Worm (Caenorhabditis elegans) whole organism, L3 larva: ENCODE results near the gene folr-1.

Experiments used
- R02D3.7 ChIP-seq: fragments of 150-350 bp; optimal IDR thresholded peaks from 2 replicates; lab custom pipeline; 2014; ENCODE audit warnings: missing biosample characterization, missing genetic modification characterization
- ZK546.5 ChIP-seq: sonication (generic microtip); optimal IDR thresholded peaks from 2 replicates; lab custom pipeline; 2017; ENCODE audit warnings: missing biosample characterization, missing genetic modification characterization
- aly-2 ChIP-seq: fragments of 150-350 bp; optimal IDR thresholded peaks from 2 replicates; lab custom pipeline; 2014; ENCODE audit warnings: missing biosample characterization, missing genetic modification characterization
- ama-1 ChIP-seq: fragments of 150-350 bp; optimal IDR thresholded peaks from 2 replicates; lab custom pipeline; 2018
- ceh-16 ChIP-seq: sonication (generic microtip); optimal IDR thresholded peaks from 2 replicates; lab custom pipeline; 2017; ENCODE audit warnings: missing biosample characterization, missing genetic modification characterization
- ceh-82 ChIP-seq: fragments of 150-350 bp; optimal IDR thresholded peaks from 2 replicates; lab custom pipeline; 2014; ENCODE audit warnings: missing biosample characterization, missing genetic modification characterization
- ceh-9 ChIP-seq: sonication (generic microtip); optimal IDR thresholded peaks from 2 replicates; lab custom pipeline; 2018; ENCODE audit warnings: missing biosample characterization, missing genetic modification characterization
- egl-27 ChIP-seq: sonication (generic microtip); optimal IDR thresholded peaks from 4 replicates; lab custom pipeline; 2017; ENCODE audit warnings: missing biosample characterization, missing genetic modification reagents, missing genetic modification characterization
- egl-5 ChIP-seq: fragments of 150-350 bp; optimal IDR thresholded peaks from 2 replicates; lab custom pipeline; 2017; ENCODE audit warnings: missing biosample characterization, missing genetic modification reagents, missing genetic modification characterization, inconsistent platforms
- elt-1 ChIP-seq: fragments of 150-350 bp; optimal IDR thresholded peaks from 2 replicates; lab custom pipeline; 2014; ENCODE audit warnings: missing biosample characterization, missing genetic modification characterization
- eor-1 ChIP-seq, 2 experiments: fragments of 150-350 bp; optimal IDR thresholded peaks; 2 replicates each; lab custom pipeline; 2014 to 2018; ENCODE audit warnings: missing biosample characterization in 2 of 2, missing genetic modification characterization in 2 of 2
- fos-1 ChIP-seq: fragments of 150-350 bp; optimal IDR thresholded peaks from 2 replicates; lab custom pipeline; 2014; ENCODE audit warnings: missing biosample characterization, missing genetic modification characterization
- jun-1 ChIP-seq: fragments of 150-350 bp; optimal IDR thresholded peaks from 2 replicates; lab custom pipeline; 2014; ENCODE audit warnings: missing biosample characterization, missing genetic modification reagents, missing genetic modification characterization
- lin-15B ChIP-seq: fragments of 150-350 bp; optimal IDR thresholded peaks from 2 replicates; lab custom pipeline; 2014; ENCODE audit warnings: missing biosample characterization, missing genetic modification characterization
- lin-39 ChIP-seq: fragments of 150-350 bp; optimal IDR thresholded peaks from 2 replicates; lab custom pipeline; 2018; ENCODE audit warnings: missing biosample characterization, missing genetic modification reagents, missing genetic modification characterization
- lsy-12 ChIP-seq: sonication (generic microtip); optimal IDR thresholded peaks from 2 replicates; lab custom pipeline; 2016; ENCODE audit warnings: mild to moderate bottlenecking, missing genetic modification characterization, missing compliant biosample characterization
- mml-1 ChIP-seq: fragments of 150-350 bp; sonication (generic microtip); optimal IDR thresholded peaks from 3 replicates; lab custom pipeline; 2014; ENCODE audit warnings: missing biosample characterization, missing genetic modification characterization
- nfya-1 ChIP-seq: sonication (generic microtip); optimal IDR thresholded peaks from 2 replicates; lab custom pipeline; 2017; ENCODE audit warnings: missing genetic modification characterization, mild to moderate bottlenecking, missing compliant biosample characterization, antibody characterized with exemption, moderate library complexity; ENCODE audit not compliant: insufficient read depth
- nhr-11 ChIP-seq: fragments of 150-350 bp; optimal IDR thresholded peaks from 2 replicates; lab custom pipeline; 2014; ENCODE audit warnings: missing biosample characterization, missing genetic modification characterization
- nhr-23 ChIP-seq: fragments of 150-350 bp; optimal IDR thresholded peaks from 2 replicates; lab custom pipeline; 2014; ENCODE audit warnings: missing biosample characterization, missing genetic modification reagents, missing genetic modification characterization
- nhr-28 ChIP-seq: fragments of 150-350 bp; optimal IDR thresholded peaks from 2 replicates; lab custom pipeline; 2014; ENCODE audit warnings: missing biosample characterization, missing genetic modification characterization
- nhr-43 ChIP-seq: sonication (generic microtip); optimal IDR thresholded peaks from 2 replicates; lab custom pipeline; 2016; ENCODE audit warnings: mild to moderate bottlenecking, missing genetic modification characterization, missing compliant biosample characterization; ENCODE audit not compliant: poor library complexity, severe bottlenecking
- nhr-67 ChIP-seq: fragments of 150-350 bp; optimal IDR thresholded peaks from 2 replicates; lab custom pipeline; 2014; ENCODE audit warnings: missing biosample characterization, missing genetic modification characterization
- nhr-76 ChIP-seq: fragments of 150-350 bp; sonication (generic microtip); optimal IDR thresholded peaks from 5 replicates; lab custom pipeline; 2014; ENCODE audit warnings: missing biosample characterization, missing genetic modification characterization
- pha-4 ChIP-seq: fragments of 150-350 bp; optimal IDR thresholded peaks from 2 replicates; lab custom pipeline; 2014; ENCODE audit warnings: missing biosample characterization, missing genetic modification reagents, missing genetic modification characterization
- sea-2 ChIP-seq: fragments of 150-350 bp; sonication (generic microtip); optimal IDR thresholded peaks from 4 replicates; lab custom pipeline; 2014; ENCODE audit warnings: missing biosample characterization, missing genetic modification reagents, missing genetic modification characterization
- skn-1 ChIP-seq: fragments of 150-350 bp; optimal IDR thresholded peaks from 2 replicates; lab custom pipeline; 2014; ENCODE audit warnings: missing biosample characterization, missing genetic modification characterization
- tbx-2 ChIP-seq: sonication (generic microtip); optimal IDR thresholded peaks from 2 replicates; lab custom pipeline; 2016; ENCODE audit warnings: mild to moderate bottlenecking, missing genetic modification characterization, missing compliant biosample characterization
- unc-39 ChIP-seq: sonication (generic microtip); optimal IDR thresholded peaks from 4 replicates; lab custom pipeline; 2017; ENCODE audit warnings: missing biosample characterization, missing genetic modification characterization
- unc-62 ChIP-seq: fragments of 150-350 bp; sonication (generic microtip); optimal IDR thresholded peaks from 4 replicates; lab custom pipeline; 2014; ENCODE audit warnings: missing biosample characterization, missing genetic modification reagents, missing genetic modification characterization
- zag-1 ChIP-seq: fragments of 150-350 bp; optimal IDR thresholded peaks from 2 replicates; lab custom pipeline; 2014; ENCODE audit warnings: missing biosample characterization, missing genetic modification characterization
- ztf-11 ChIP-seq: fragments of 150-350 bp; optimal IDR thresholded peaks from 2 replicates; lab custom pipeline; 2014; ENCODE audit warnings: missing biosample characterization, missing genetic modification characterization
- ztf-4 ChIP-seq: fragments of 150-350 bp; optimal IDR thresholded peaks from 2 replicates; lab custom pipeline; 2014; ENCODE audit warnings: missing biosample characterization, missing genetic modification characterization

The folr-1 gene

DNA sequence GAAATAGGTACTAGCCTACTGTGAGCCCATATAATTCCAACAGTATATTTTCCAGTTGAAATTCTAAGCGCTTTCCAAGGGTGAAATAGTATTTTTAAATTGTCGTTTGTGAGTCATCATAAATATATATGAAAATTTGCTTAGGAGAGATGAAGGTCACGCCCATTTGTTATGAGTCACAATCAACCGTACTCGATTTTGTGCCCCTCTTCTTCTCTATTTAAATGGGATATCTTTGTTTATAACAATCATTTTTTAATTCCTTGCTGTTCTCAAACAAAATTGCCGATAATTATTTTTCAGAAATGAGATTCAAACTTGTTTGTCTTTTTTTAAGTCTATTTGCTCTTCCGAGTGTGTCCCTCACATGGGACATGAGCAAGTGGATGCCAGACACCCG, at the start of gene folr-1:
Gene folr-1, plus strand, starts transcription at position 301 of the 400 bp plus-strand sequence.
- TF ChIP-seq ztf-4 (tag; lab: Kevin White, UChicago) = no peak
- no peak for TF ChIP-seq mml-1 (tag; lab: Kevin White, UChicago)
- TF ChIP-seq tbx-2 (tag; lab: Kevin White, UChicago) = no peak
- TF ChIP-seq lsy-12 (tag; lab: Kevin White, UChicago) = no peak
- TF ChIP-seq unc-39 (tag; lab: Kevin White, UChicago) = no peak
- TF ChIP-seq nhr-43 = no peak
- no peak for TF ChIP-seq zag-1 (tag; lab: Kevin White, UChicago)
- no peak for TF ChIP-seq pha-4 (tag; lab: Kevin White, UChicago)
- TF ChIP-seq lin-39 (tag; lab: Kevin White, UChicago) = no peak
- TF ChIP-seq ceh-82 (tag; lab: Kevin White, UChicago) = no peak
- no peak for TF ChIP-seq nhr-76 (tag; lab: Kevin White, UChicago)
- no peak for TF ChIP-seq nhr-28 (tag; lab: Kevin White, UChicago)
- no peak for TF ChIP-seq nfya-1 (tag; lab: Kevin White, UChicago)
- no peak for TF ChIP-seq R02D3.7
- no peak for TF ChIP-seq aly-2 (tag; lab: Kevin White, UChicago)
- no peak for TF ChIP-seq nhr-23 (tag; lab: Kevin White, UChicago)
- no peak for TF ChIP-seq elt-1

DNA sequence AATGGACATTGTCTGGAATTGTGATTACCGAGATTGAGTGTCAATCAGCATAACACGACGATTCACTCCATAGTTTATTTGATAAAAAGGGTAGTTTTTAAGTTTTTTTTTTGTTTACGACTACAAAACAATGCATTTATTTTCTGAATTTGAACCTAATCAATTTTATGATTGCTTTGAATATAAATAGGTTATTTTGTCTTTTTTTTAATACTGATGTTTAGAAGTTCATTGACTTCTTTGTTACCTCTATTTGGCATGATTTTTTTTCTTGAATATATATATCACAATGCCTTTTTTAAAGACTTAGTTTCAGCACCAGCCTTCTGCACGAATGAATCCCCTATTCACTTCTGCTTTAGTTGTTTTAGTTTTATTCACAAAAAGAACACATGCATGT, 49.6 kb upstream of the folr-1 start, which contains the start of gene R07B1.13:
Gene R07B1.13, plus strand, starts transcription at position 301 of the 400 bp plus-strand sequence.
- no peak for TF ChIP-seq nhr-23 (tag; lab: Kevin White, UChicago)
- no peak for TF ChIP-seq unc-62 (GFP tag; lab: Kevin White, UChicago)
- no peak for TF ChIP-seq ZK546.5 (tag; lab: Kevin White, UChicago)
- TF ChIP-seq lin-39 (tag; lab: Kevin White, UChicago) = no peak
- no peak for TF ChIP-seq nhr-11 (tag; lab: Kevin White, UChicago)
- no peak for TF ChIP-seq jun-1
- no peak for TF ChIP-seq nhr-76 (tag; lab: Kevin White, UChicago)
- TF ChIP-seq pha-4 (tag; lab: Kevin White, UChicago) = no peak
- no peak for TF ChIP-seq nhr-67 (tag; lab: Kevin White, UChicago)

DNA sequence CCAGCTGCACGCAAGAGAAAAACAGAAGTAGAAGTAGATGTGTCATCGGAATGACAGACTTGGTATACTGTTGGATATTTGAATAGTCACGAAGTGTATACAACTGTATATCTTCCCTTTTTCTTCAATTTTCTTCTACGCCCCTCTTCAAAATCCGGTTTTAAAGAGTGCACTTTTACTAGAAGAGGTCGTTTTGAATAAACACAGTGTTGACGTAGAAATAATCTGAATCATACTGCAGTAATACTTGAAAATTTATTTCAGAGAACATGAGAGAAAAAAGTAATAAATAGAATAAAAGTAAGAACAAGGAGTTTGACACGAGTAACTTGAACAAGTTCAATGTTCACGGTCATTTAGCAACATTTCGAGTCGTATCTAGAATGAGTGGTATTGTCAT, 46.5 kb upstream of the folr-1 start, which contains the start of gene R07B1.8:
Gene R07B1.8, minus strand, starts transcription at position 101 of the 400 bp plus-strand sequence.
- no peak for TF ChIP-seq ama-1
- TF ChIP-seq ceh-16 (tag; lab: Kevin White, UChicago) = no peak
- no peak for TF ChIP-seq fos-1 (tag; lab: Kevin White, UChicago)
- no peak for TF ChIP-seq ztf-11 (tag; lab: Kevin White, UChicago)
- TF ChIP-seq ceh-9 = no peak

DNA sequence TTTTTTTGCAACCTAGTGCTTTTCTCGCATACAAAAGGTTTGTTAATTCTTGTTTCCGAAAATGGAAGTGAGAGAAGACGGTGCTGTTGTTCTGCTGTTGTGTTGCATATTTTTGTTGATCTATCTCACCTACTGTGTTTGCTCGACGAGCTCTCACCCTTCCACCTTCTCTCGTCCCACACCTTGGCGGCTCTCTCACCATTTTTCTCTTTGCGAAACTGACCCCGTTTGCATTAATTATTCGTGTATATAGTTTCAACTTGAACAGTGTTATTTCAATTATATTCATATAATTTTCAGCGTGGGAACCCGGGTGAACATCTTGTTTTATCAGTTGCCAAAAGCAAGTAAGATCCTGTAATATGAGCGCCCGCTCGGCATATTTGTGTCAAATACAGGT, 42.0 kb upstream of the folr-1 start, which contains the start of gene R07B1.9:
Gene R07B1.9, plus strand, starts transcription at position 301 of the 400 bp plus-strand sequence.
- TF ChIP-seq egl-5 (tag; lab: Kevin White, UChicago) = no peak
- TF ChIP-seq nhr-43 = no peak
- no peak for TF ChIP-seq nfya-1 (tag; lab: Kevin White, UChicago)
- no peak for TF ChIP-seq nhr-28 (tag; lab: Kevin White, UChicago)
- no peak for TF ChIP-seq nhr-23 (tag; lab: Kevin White, UChicago)
- TF ChIP-seq ztf-4 (tag; lab: Kevin White, UChicago) = no peak
- no peak for TF ChIP-seq jun-1
- no peak for TF ChIP-seq lin-39 (tag; lab: Kevin White, UChicago)
- no peak for TF ChIP-seq egl-27 (tag; lab: Kevin White, UChicago)
- TF ChIP-seq lsy-12 (tag; lab: Kevin White, UChicago) = no peak
- TF ChIP-seq sea-2 (GFP tag; lab: Kevin White, UChicago) = no peak
- no peak for TF ChIP-seq ztf-11 (tag; lab: Kevin White, UChicago)
- TF ChIP-seq eor-1 (tag; optimal IDR thresholded peaks at IDR 0.05; lab: Kevin White, UChicago) = no peak
- TF ChIP-seq skn-1 (tag; lab: Kevin White, UChicago) = no peak
- TF ChIP-seq lin-15B (tag; lab: Kevin White, UChicago) = no peak

DNA sequence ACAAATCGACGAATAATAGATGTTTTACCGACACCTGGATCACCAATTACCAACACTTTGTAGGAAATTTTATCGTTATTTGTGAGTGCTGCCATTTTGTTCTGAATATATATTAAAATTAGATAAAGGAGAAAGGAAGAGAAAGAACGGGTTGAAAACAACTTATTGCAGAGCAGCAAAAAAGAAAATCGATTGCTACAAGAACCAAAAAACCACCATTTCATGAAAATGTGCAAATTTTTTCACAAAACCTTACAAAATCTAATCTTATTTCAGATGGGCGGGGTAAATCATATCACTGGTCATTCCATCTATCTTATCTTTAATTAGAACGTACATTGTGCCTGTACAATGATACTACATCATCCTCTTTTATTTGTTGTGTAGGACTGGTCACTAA, 37.0 kb upstream of the folr-1 start, which contains the start of gene glo-1:
Gene glo-1, minus strand, starts transcription at position 101 of the 400 bp plus-strand sequence.
- TF ChIP-seq sea-2 (GFP tag; lab: Kevin White, UChicago) (no peak), unc-62 (GFP tag; lab: Kevin White, UChicago) (no peak), nhr-28 (tag; lab: Kevin White, UChicago) (no peak), egl-5 (tag; lab: Kevin White, UChicago) (no peak), mml-1 (tag; lab: Kevin White, UChicago) (no peak), nhr-11 (tag; lab: Kevin White, UChicago) (no peak), R02D3.7 (no peak), unc-39 (tag; lab: Kevin White, UChicago) (no peak), ama-1 (no peak), jun-1 (no peak), nfya-1 (tag; lab: Kevin White, UChicago) (no peak), nhr-67 (tag; lab: Kevin White, UChicago) (no peak)
- TF ChIP-seq, all 47 proteins: peak for 0
